Fruit fly (Drosophila melanogaster) whole organism, wandering third instar larva: ENCODE data around the gene tal-3A.
A peak's percentile ranks its signal among the peaks of the same experiment; 100 is the strongest.

Experiments
- ey ChIP-seq: fragments of 200-800 bp; sonication (Bioruptor generic); optimal IDR thresholded peaks from 2 replicates; lab custom pipeline; 2016; ENCODE audit warnings: missing biosample characterization, missing genetic modification characterization
- lola ChIP-seq: fragments of >200 bp; optimal IDR thresholded peaks from 2 replicates; lab custom pipeline; 2017; ENCODE audit warnings: missing biosample characterization, missing genetic modification characterization
- pan ChIP-seq: fragments of >200 bp; optimal IDR thresholded peaks from 2 replicates; lab custom pipeline; 2017
- psq ChIP-seq: fragments of 200-800 bp; sonication (Bioruptor generic); optimal IDR thresholded peaks from 3 replicates; lab custom pipeline; 2017; ENCODE audit warnings: missing biosample characterization, mild to moderate bottlenecking, missing genetic modification characterization, moderate library complexity
- usp ChIP-seq: fragments of >200 bp; optimal IDR thresholded peaks from 2 replicates; lab custom pipeline; 2017; ENCODE audit warnings: missing biosample characterization, missing genetic modification characterization

DNA sequence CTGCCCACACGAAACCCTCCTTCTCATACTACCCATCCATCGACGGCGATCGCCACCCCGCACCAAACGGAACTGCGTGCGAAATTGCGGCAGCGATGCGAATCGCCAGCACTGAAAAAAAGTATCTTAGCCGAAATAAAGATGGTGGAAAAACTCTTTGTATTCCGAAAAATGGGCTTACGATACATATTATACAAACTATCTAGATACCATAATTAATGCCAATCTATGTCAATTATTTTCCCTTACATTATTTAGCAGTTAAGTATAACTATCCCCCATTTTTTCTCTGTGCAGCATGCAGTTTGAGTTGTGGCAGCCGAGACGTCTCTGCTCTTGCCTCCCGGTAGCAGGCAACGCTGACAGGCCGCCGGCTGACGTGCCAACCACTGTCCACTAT lies 48.9 kb downstream of the tal-3A start:
- TF ChIP-seq pan (lab: Kevin White, UChicago) (no peak), psq (peak; percentile 40), usp (GFP tag; lab: Kevin White, UChicago) (no peak), ey (GFP tag; lab: Kevin White, UChicago) (peak; percentile 65), lola (GFP tag; lab: Kevin White, UChicago) (no peak)
